Worm (Caenorhabditis elegans) whole organism, L3 larva: ENCODE data around the gene F49E2.5.

Experiments
- R02D3.7 ChIP-seq: fragments of 150-350 bp; optimal IDR thresholded peaks from 2 replicates; lab custom pipeline; 2014; ENCODE audit warnings: missing biosample characterization, missing genetic modification characterization
- ZK546.5 ChIP-seq: sonication (generic microtip); optimal IDR thresholded peaks from 2 replicates; lab custom pipeline; 2017; ENCODE audit warnings: missing biosample characterization, missing genetic modification characterization
- aly-2 ChIP-seq: fragments of 150-350 bp; optimal IDR thresholded peaks from 2 replicates; lab custom pipeline; 2014; ENCODE audit warnings: missing biosample characterization, missing genetic modification characterization
- ama-1 ChIP-seq: fragments of 150-350 bp; optimal IDR thresholded peaks from 2 replicates; lab custom pipeline; 2018
- ceh-16 ChIP-seq: sonication (generic microtip); optimal IDR thresholded peaks from 2 replicates; lab custom pipeline; 2017; ENCODE audit warnings: missing biosample characterization, missing genetic modification characterization
- ceh-28 ChIP-seq: fragments of 150-350 bp; optimal IDR thresholded peaks from 2 replicates; lab custom pipeline; 2014; ENCODE audit warnings: missing biosample characterization, missing genetic modification reagents, missing genetic modification characterization
- ceh-82 ChIP-seq: fragments of 150-350 bp; optimal IDR thresholded peaks from 2 replicates; lab custom pipeline; 2014; ENCODE audit warnings: missing biosample characterization, missing genetic modification characterization
- ceh-9 ChIP-seq: sonication (generic microtip); optimal IDR thresholded peaks from 2 replicates; lab custom pipeline; 2018; ENCODE audit warnings: missing biosample characterization, missing genetic modification characterization
- daf-12 ChIP-seq: fragments of 150-350 bp; optimal IDR thresholded peaks from 2 replicates; lab custom pipeline; 2014; ENCODE audit warnings: missing biosample characterization, missing genetic modification reagents, missing genetic modification characterization
- egl-27 ChIP-seq: sonication (generic microtip); optimal IDR thresholded peaks from 4 replicates; lab custom pipeline; 2017; ENCODE audit warnings: missing biosample characterization, missing genetic modification reagents, missing genetic modification characterization
- egl-5 ChIP-seq: fragments of 150-350 bp; optimal IDR thresholded peaks from 2 replicates; lab custom pipeline; 2017; ENCODE audit warnings: missing biosample characterization, missing genetic modification reagents, missing genetic modification characterization, inconsistent platforms
- elt-1 ChIP-seq: fragments of 150-350 bp; optimal IDR thresholded peaks from 2 replicates; lab custom pipeline; 2014; ENCODE audit warnings: missing biosample characterization, missing genetic modification characterization
- elt-2 ChIP-seq: sonication (generic microtip); optimal IDR thresholded peaks from 2 replicates; lab custom pipeline; 2016; ENCODE audit warnings: missing genetic modification reagents, mild to moderate bottlenecking, missing genetic modification characterization, missing compliant biosample characterization
- elt-3 ChIP-seq, 3 experiments: fragments of 150-350 bp in 1 of 3; sonication (generic microtip) in 2 of 3; optimal IDR thresholded peaks; 2 replicates in 2 of 3; 4 replicates in 1 of 3; lab custom pipeline; 2014 to 2017; ENCODE audit warnings: missing biosample characterization in 3 of 3, missing genetic modification characterization in 3 of 3
- eor-1 ChIP-seq, 2 experiments: fragments of 150-350 bp; optimal IDR thresholded peaks; 2 replicates each; lab custom pipeline; 2014 to 2018; ENCODE audit warnings: missing biosample characterization in 2 of 2, missing genetic modification characterization in 2 of 2
- fkh-10 ChIP-seq: sonication (generic microtip); optimal IDR thresholded peaks from 2 replicates; lab custom pipeline; 2017; ENCODE audit warnings: missing biosample characterization, missing genetic modification reagents, missing genetic modification characterization
- fkh-2 ChIP-seq: fragments of 150-350 bp; optimal IDR thresholded peaks from 2 replicates; lab custom pipeline; 2014; ENCODE audit warnings: missing biosample characterization, missing genetic modification reagents, missing genetic modification characterization
- fos-1 ChIP-seq: fragments of 150-350 bp; optimal IDR thresholded peaks from 2 replicates; lab custom pipeline; 2014; ENCODE audit warnings: missing biosample characterization, missing genetic modification characterization
- hmg-11 ChIP-seq: sonication (generic microtip); optimal IDR thresholded peaks from 2 replicates; lab custom pipeline; 2016; ENCODE audit warnings: missing genetic modification characterization, missing compliant biosample characterization
- jun-1 ChIP-seq: fragments of 150-350 bp; optimal IDR thresholded peaks from 2 replicates; lab custom pipeline; 2014; ENCODE audit warnings: missing biosample characterization, missing genetic modification reagents, missing genetic modification characterization
- lin-15B ChIP-seq: fragments of 150-350 bp; optimal IDR thresholded peaks from 2 replicates; lab custom pipeline; 2014; ENCODE audit warnings: missing biosample characterization, missing genetic modification characterization
- lin-39 ChIP-seq: fragments of 150-350 bp; optimal IDR thresholded peaks from 2 replicates; lab custom pipeline; 2018; ENCODE audit warnings: missing biosample characterization, missing genetic modification reagents, missing genetic modification characterization
- lsy-12 ChIP-seq: sonication (generic microtip); optimal IDR thresholded peaks from 2 replicates; lab custom pipeline; 2016; ENCODE audit warnings: mild to moderate bottlenecking, missing genetic modification characterization, missing compliant biosample characterization
- mdl-1 ChIP-seq: fragments of 150-350 bp; optimal IDR thresholded peaks from 2 replicates; lab custom pipeline; 2014; ENCODE audit warnings: missing biosample characterization, missing genetic modification characterization
- mml-1 ChIP-seq: fragments of 150-350 bp; sonication (generic microtip); optimal IDR thresholded peaks from 3 replicates; lab custom pipeline; 2014; ENCODE audit warnings: missing biosample characterization, missing genetic modification characterization
- nfya-1 ChIP-seq: sonication (generic microtip); optimal IDR thresholded peaks from 2 replicates; lab custom pipeline; 2017; ENCODE audit warnings: missing genetic modification characterization, mild to moderate bottlenecking, missing compliant biosample characterization, antibody characterized with exemption, moderate library complexity; ENCODE audit not compliant: insufficient read depth
- nhr-11 ChIP-seq: fragments of 150-350 bp; optimal IDR thresholded peaks from 2 replicates; lab custom pipeline; 2014; ENCODE audit warnings: missing biosample characterization, missing genetic modification characterization
- nhr-12 ChIP-seq: fragments of 150-350 bp; optimal IDR thresholded peaks from 2 replicates; lab custom pipeline; 2014; ENCODE audit warnings: missing biosample characterization, missing genetic modification characterization
- nhr-23 ChIP-seq: fragments of 150-350 bp; optimal IDR thresholded peaks from 2 replicates; lab custom pipeline; 2014; ENCODE audit warnings: missing biosample characterization, missing genetic modification reagents, missing genetic modification characterization
- nhr-237 ChIP-seq: fragments of 150-350 bp; optimal IDR thresholded peaks from 2 replicates; lab custom pipeline; 2014; ENCODE audit warnings: missing biosample characterization, missing genetic modification characterization
- nhr-25 ChIP-seq: sonication (generic microtip); optimal IDR thresholded peaks from 2 replicates; lab custom pipeline; 2017; ENCODE audit warnings: missing biosample characterization, missing genetic modification characterization
- nhr-28 ChIP-seq: fragments of 150-350 bp; optimal IDR thresholded peaks from 2 replicates; lab custom pipeline; 2014; ENCODE audit warnings: missing biosample characterization, missing genetic modification characterization
- nhr-43 ChIP-seq: sonication (generic microtip); optimal IDR thresholded peaks from 2 replicates; lab custom pipeline; 2016; ENCODE audit warnings: mild to moderate bottlenecking, missing genetic modification characterization, missing compliant biosample characterization; ENCODE audit not compliant: poor library complexity, severe bottlenecking
- nhr-67 ChIP-seq: fragments of 150-350 bp; optimal IDR thresholded peaks from 2 replicates; lab custom pipeline; 2014; ENCODE audit warnings: missing biosample characterization, missing genetic modification characterization
- nhr-76 ChIP-seq: fragments of 150-350 bp; sonication (generic microtip); optimal IDR thresholded peaks from 5 replicates; lab custom pipeline; 2014; ENCODE audit warnings: missing biosample characterization, missing genetic modification characterization
- nhr-77 ChIP-seq: fragments of 150-350 bp; optimal IDR thresholded peaks from 2 replicates; lab custom pipeline; 2014; ENCODE audit warnings: missing biosample characterization, missing genetic modification characterization
- pha-4 ChIP-seq: fragments of 150-350 bp; optimal IDR thresholded peaks from 2 replicates; lab custom pipeline; 2014; ENCODE audit warnings: missing biosample characterization, missing genetic modification reagents, missing genetic modification characterization
- pqm-1 ChIP-seq: fragments of 150-350 bp; optimal IDR thresholded peaks from 2 replicates; lab custom pipeline; 2017; ENCODE audit warnings: missing biosample characterization, missing genetic modification characterization, inconsistent platforms
- sea-2 ChIP-seq: fragments of 150-350 bp; sonication (generic microtip); optimal IDR thresholded peaks from 4 replicates; lab custom pipeline; 2014; ENCODE audit warnings: missing biosample characterization, missing genetic modification reagents, missing genetic modification characterization
- skn-1 ChIP-seq: fragments of 150-350 bp; optimal IDR thresholded peaks from 2 replicates; lab custom pipeline; 2014; ENCODE audit warnings: missing biosample characterization, missing genetic modification characterization
- snpc-4 ChIP-seq: fragments of 150-350 bp; optimal IDR thresholded peaks from 2 replicates; lab custom pipeline; 2014; ENCODE audit warnings: missing biosample characterization, missing genetic modification characterization
- tbx-2 ChIP-seq: sonication (generic microtip); optimal IDR thresholded peaks from 2 replicates; lab custom pipeline; 2016; ENCODE audit warnings: mild to moderate bottlenecking, missing genetic modification characterization, missing compliant biosample characterization
- unc-39 ChIP-seq: sonication (generic microtip); optimal IDR thresholded peaks from 4 replicates; lab custom pipeline; 2017; ENCODE audit warnings: missing biosample characterization, missing genetic modification characterization
- unc-62 ChIP-seq: fragments of 150-350 bp; sonication (generic microtip); optimal IDR thresholded peaks from 4 replicates; lab custom pipeline; 2014; ENCODE audit warnings: missing biosample characterization, missing genetic modification reagents, missing genetic modification characterization
- zag-1 ChIP-seq: fragments of 150-350 bp; optimal IDR thresholded peaks from 2 replicates; lab custom pipeline; 2014; ENCODE audit warnings: missing biosample characterization, missing genetic modification characterization
- ztf-11 ChIP-seq: fragments of 150-350 bp; optimal IDR thresholded peaks from 2 replicates; lab custom pipeline; 2014; ENCODE audit warnings: missing biosample characterization, missing genetic modification characterization
- ztf-4 ChIP-seq: fragments of 150-350 bp; optimal IDR thresholded peaks from 2 replicates; lab custom pipeline; 2014; ENCODE audit warnings: missing biosample characterization, missing genetic modification characterization

The F49E2.5 gene

ce11 chrX:9549657-9550369, 6.4 kb downstream of the F49E2.5 start:
- TF ChIP-seq skn-1 (tag; lab: Kevin White, UChicago) (peak; percentile 10), lin-39 (tag; lab: Kevin White, UChicago) (peak; percentile 19), lsy-12 (tag; lab: Kevin White, UChicago) (no peak), elt-2 (tag; lab: Kevin White, UChicago) (no peak), nhr-12 (tag; lab: Kevin White, UChicago) (no peak), eor-1 (tag; optimal IDR thresholded peaks at IDR 0.05; lab: Kevin White, UChicago) (no peak), R02D3.7 (no peak), egl-5 (tag; lab: Kevin White, UChicago) (peak; percentile 40), zag-1 (tag; lab: Kevin White, UChicago) (no peak)

ce11 chrX:9550519-9550918, 7.1 kb downstream of the F49E2.5 start:
- TF ChIP-seq pqm-1 (tag; lab: Kevin White, UChicago) (peak; percentile 46), elt-2 (tag; lab: Kevin White, UChicago) (peak; percentile 66), egl-27 (tag; lab: Kevin White, UChicago) (no peak), nhr-25 (tag; lab: Kevin White, UChicago) (no peak)

DNA sequence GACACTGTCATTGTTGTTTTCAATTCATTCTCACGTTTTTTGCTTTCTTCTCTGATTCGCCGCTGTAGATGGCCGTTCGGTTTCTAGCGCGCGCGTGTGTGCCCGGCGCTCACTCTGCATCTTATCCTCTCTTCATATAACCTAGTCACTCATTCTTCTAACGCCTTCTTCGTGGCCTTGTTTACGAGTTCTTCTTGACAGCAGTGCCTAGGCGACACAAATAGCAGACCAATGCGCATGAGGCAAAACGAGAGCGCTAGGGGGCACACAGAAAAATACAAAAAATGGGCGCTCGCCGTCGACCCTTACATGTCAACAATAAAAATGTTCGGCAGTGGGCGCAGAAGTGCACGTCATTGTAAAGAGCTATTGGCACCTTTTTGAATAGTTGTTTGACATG, 7.7 kb downstream of the F49E2.5 start:
- TF ChIP-seq nfya-1 (tag; lab: Kevin White, UChicago): peak; percentile 84
- TF ChIP-seq nhr-76 (tag; lab: Kevin White, UChicago): no peak
- no peak for TF ChIP-seq nhr-237
- TF ChIP-seq ztf-11 (tag; lab: Kevin White, UChicago): no peak
- peak; percentile 94 for TF ChIP-seq nhr-25 (tag; lab: Kevin White, UChicago)
- no peak for TF ChIP-seq ztf-4 (tag; lab: Kevin White, UChicago)
- TF ChIP-seq elt-2 (tag; lab: Kevin White, UChicago): peak; percentile 47
- TF ChIP-seq nhr-12 (tag; lab: Kevin White, UChicago): no peak
- peak; percentile 24 for TF ChIP-seq pqm-1 (tag; lab: Kevin White, UChicago)
- TF ChIP-seq fos-1: no peak
- TF ChIP-seq egl-5 (tag; lab: Kevin White, UChicago): peak; percentile 43
- TF ChIP-seq nhr-43 (tag; lab: Kevin White, UChicago): peak; percentile 22
- no peak for TF ChIP-seq aly-2 (tag; lab: Kevin White, UChicago)
- TF ChIP-seq skn-1 (tag; lab: Kevin White, UChicago): no peak
- TF ChIP-seq nhr-77 (tag; lab: Kevin White, UChicago): no peak
- TF ChIP-seq snpc-4: no peak
- no peak for TF ChIP-seq ceh-9 (tag; lab: Kevin White, UChicago)
- peak; percentile 74 for TF ChIP-seq jun-1 (tag; lab: Kevin White, UChicago)
- TF ChIP-seq ceh-82 (tag; lab: Kevin White, UChicago): no peak
- no peak for TF ChIP-seq elt-3 (tag; optimal IDR thresholded peaks at IDR 0.05; lab: Kevin White, UChicago)
- peak; percentile 63 for TF ChIP-seq nhr-23 (tag; lab: Kevin White, UChicago)
- TF ChIP-seq unc-62 (GFP tag; lab: Kevin White, UChicago): peak; percentile 62
- no peak for TF ChIP-seq mml-1 (tag; lab: Kevin White, UChicago)
- no peak for TF ChIP-seq lsy-12 (tag; lab: Kevin White, UChicago)
- peak; percentile 75 for TF ChIP-seq lin-39 (tag; lab: Kevin White, UChicago)
- peak; percentile 54 for TF ChIP-seq hmg-11 (tag; lab: Kevin White, UChicago)
- TF ChIP-seq sea-2 (GFP tag; lab: Kevin White, UChicago): no peak
- no peak for TF ChIP-seq nhr-11 (tag; lab: Kevin White, UChicago)
- TF ChIP-seq egl-27 (tag; lab: Kevin White, UChicago): no peak
- no peak for TF ChIP-seq eor-1 (tag; optimal IDR thresholded peaks at IDR 0.05; lab: Kevin White, UChicago)
- no peak for TF ChIP-seq unc-39 (tag; lab: Kevin White, UChicago)
- TF ChIP-seq zag-1 (tag; lab: Kevin White, UChicago): no peak
- TF ChIP-seq nhr-67 (tag; lab: Kevin White, UChicago): no peak
- TF ChIP-seq daf-12 (tag; lab: Kevin White, UChicago): no peak
- peak; percentile 57 for TF ChIP-seq mdl-1 (tag; lab: Kevin White, UChicago)
- TF ChIP-seq ZK546.5: no peak
- no peak for TF ChIP-seq nhr-28 (tag; lab: Kevin White, UChicago)
- no peak for TF ChIP-seq R02D3.7
- peak; percentile 34 for TF ChIP-seq ama-1 (lab: Kevin White, UChicago)
- no peak for TF ChIP-seq ceh-16 (tag; lab: Kevin White, UChicago)
- TF ChIP-seq fkh-10: no peak
- peak; percentile 33 for TF ChIP-seq elt-1
- no peak for TF ChIP-seq fkh-2
- TF ChIP-seq lin-15B (tag; lab: Kevin White, UChicago): no peak
- TF ChIP-seq tbx-2 (tag; lab: Kevin White, UChicago): no peak
- peak; percentile 91 for TF ChIP-seq pha-4 (tag; lab: Kevin White, UChicago)
- TF ChIP-seq ceh-28: peak; percentile 42
